Fruit fly (Drosophila melanogaster) whole organism, prepupa: ENCODE results near the gene Rab40.

Experiments
- CG10631 ChIP-seq: fragments of 200-800 bp; sonication (Bioruptor generic); optimal IDR thresholded peaks from 2 replicates; lab custom pipeline; 2016; ENCODE audit warnings: missing biosample characterization, missing genetic modification characterization
- CG11762 ChIP-seq: fragments of 200-800 bp; sonication (Bioruptor generic); optimal IDR thresholded peaks from 3 replicates; lab custom pipeline; 2016; ENCODE audit warnings: missing biosample characterization, missing genetic modification characterization; ENCODE audit not compliant: insufficient read depth
- Eip78C ChIP-seq: fragments of 200-800 bp; sonication (Bioruptor generic); peaks from one replicate; lab custom pipeline; 2016; ENCODE audit warnings: missing biosample characterization, missing genetic modification characterization
- Met ChIP-seq: fragments of 200-800 bp; sonication (Bioruptor generic); optimal IDR thresholded peaks from 3 replicates; lab custom pipeline; 2016; ENCODE audit warnings: missing biosample characterization, missing genetic modification characterization
- Sox102F ChIP-seq: fragments of 200-800 bp; sonication (Bioruptor generic); optimal IDR thresholded peaks from 2 replicates; lab custom pipeline; 2016; ENCODE audit warnings: missing biosample characterization, mild to moderate bottlenecking, missing genetic modification characterization
- spab ChIP-seq: fragments of 200-800 bp; sonication (Bioruptor generic); optimal IDR thresholded peaks from 2 replicates; lab custom pipeline; 2017; ENCODE audit warnings: missing biosample characterization, mild to moderate bottlenecking, missing genetic modification characterization, missing genetic modification reagents

DNA sequence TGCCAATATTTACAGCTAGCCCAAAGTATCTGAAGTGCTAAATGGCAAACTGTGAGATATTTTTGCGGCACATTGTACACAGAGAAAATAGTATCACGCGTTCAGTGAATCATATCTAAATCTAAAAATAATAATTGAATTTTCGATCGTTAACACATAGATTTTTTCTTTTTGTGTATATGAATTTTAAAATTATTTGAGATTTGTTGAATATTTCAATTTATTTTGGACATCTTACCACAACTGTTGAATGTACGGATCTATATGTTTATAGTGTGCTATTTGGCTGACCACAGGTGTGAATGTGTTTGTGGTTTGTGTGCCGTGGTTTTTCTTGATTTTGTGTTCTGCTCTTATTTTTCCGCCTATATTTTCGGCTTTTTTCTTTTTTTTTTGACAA is 6.9 kb upstream of the Rab40 start:
- TF ChIP-seq CG10631 (GFP tag; lab: Kevin White, UChicago): peak; percentile 25
- TF ChIP-seq Eip78C (GFP tag; lab: Kevin White, UChicago): peak; percentile 63
- TF ChIP-seq spab: no peak
- peak; percentile 9 for TF ChIP-seq Sox102F (GFP tag; lab: Kevin White, UChicago)
- no peak for TF ChIP-seq CG11762 (GFP tag; lab: Kevin White, UChicago)
- TF ChIP-seq Met (GFP tag; lab: Kevin White, UChicago): peak; percentile 29
